Worm (Caenorhabditis elegans) whole organism, mixed stage, embryonic: ENCODE data around the gene K02E11.3.
"Not testable (repeated sequence)": the region's sequence is repeated elsewhere in the genome, so short reads cannot be mapped to it uniquely, and the experiment has no call there.

ENCODE experiments used
- M03D4.4 ChIP-seq: sonication (generic microtip); optimal IDR thresholded peaks from 2 replicates; lab custom pipeline; 2017; ENCODE audit warnings: mild to moderate bottlenecking, missing genetic modification characterization, missing compliant biosample characterization
- bed-3 ChIP-seq: fragments of 200-800 bp; sonication (Bioruptor generic); optimal IDR thresholded peaks from 3 replicates; lab custom pipeline; 2018; ENCODE audit warnings: mild to moderate bottlenecking, missing genetic modification characterization, moderate library complexity, missing compliant biosample characterization
- ceh-39 ChIP-seq: fragments of 150-350 bp; optimal IDR thresholded peaks from 2 replicates; lab custom pipeline; 2014; ENCODE audit warnings: missing biosample characterization, missing genetic modification characterization
- ceh-43 ChIP-seq: fragments of 200-800 bp; sonication (Bioruptor generic); optimal IDR thresholded peaks from 2 replicates; lab custom pipeline; 2018; ENCODE audit warnings: mild to moderate bottlenecking, missing genetic modification characterization, moderate library complexity, missing compliant biosample characterization
- ceh-83 ChIP-seq: fragments of 200-800 bp; sonication (Bioruptor generic); optimal IDR thresholded peaks from 2 replicates; lab custom pipeline; 2018; ENCODE audit warnings: mild to moderate bottlenecking, missing genetic modification characterization, missing compliant biosample characterization
- cnd-1 ChIP-seq: fragments of 200-800 bp; sonication (Bioruptor generic); optimal IDR thresholded peaks from 2 replicates; lab custom pipeline; 2018; ENCODE audit warnings: mild to moderate bottlenecking, missing genetic modification characterization, missing compliant biosample characterization
- drap-1 ChIP-seq: fragments of 200-800 bp; sonication (Bioruptor generic); optimal IDR thresholded peaks from 3 replicates; lab custom pipeline; 2018; ENCODE audit warnings: mild to moderate bottlenecking, missing genetic modification characterization, missing compliant biosample characterization
- elt-1 ChIP-seq: sonication (generic microtip); optimal IDR thresholded peaks from 2 replicates; lab custom pipeline; 2017; ENCODE audit warnings: missing genetic modification characterization, mild to moderate bottlenecking, missing compliant biosample characterization, antibody characterized with exemption, moderate library complexity, borderline replicate concordance; ENCODE audit not compliant: insufficient read depth
- elt-3 ChIP-seq: fragments of 150-350 bp; optimal IDR thresholded peaks from 2 replicates; lab custom pipeline; 2014; ENCODE audit warnings: missing biosample characterization, missing genetic modification characterization
- flh-1 ChIP-seq: fragments of 200-800 bp; sonication (Bioruptor generic); optimal IDR thresholded peaks from 2 replicates; lab custom pipeline; 2018; ENCODE audit warnings: mild to moderate bottlenecking, missing genetic modification characterization, moderate library complexity, missing compliant biosample characterization
- ham-2 ChIP-seq: fragments of 200-800 bp; sonication (Bioruptor generic); optimal IDR thresholded peaks from 2 replicates; lab custom pipeline; 2018; ENCODE audit warnings: mild to moderate bottlenecking, missing genetic modification characterization, missing compliant biosample characterization
- hlh-1 ChIP-seq: fragments of 150-350 bp; optimal IDR thresholded peaks from 2 replicates; lab custom pipeline; 2014; ENCODE audit warnings: missing biosample characterization, missing genetic modification reagents, missing genetic modification characterization
- lin-13 ChIP-seq: fragments of 150-350 bp; optimal IDR thresholded peaks from 2 replicates; lab custom pipeline; 2014; ENCODE audit warnings: missing biosample characterization, missing genetic modification characterization
- lin-32 ChIP-seq: fragments of 200-800 bp; sonication (Bioruptor generic); optimal IDR thresholded peaks from 2 replicates; lab custom pipeline; 2018; ENCODE audit warnings: mild to moderate bottlenecking, missing genetic modification characterization, missing compliant biosample characterization
- lsy-2 ChIP-seq: fragments of 150-350 bp; optimal IDR thresholded peaks from 2 replicates; lab custom pipeline; 2014; ENCODE audit warnings: missing biosample characterization, missing genetic modification characterization
- mab-5 ChIP-seq: fragments of 150-350 bp; optimal IDR thresholded peaks from 2 replicates; lab custom pipeline; 2014; ENCODE audit warnings: missing biosample characterization, missing genetic modification characterization
- mep-1 ChIP-seq: fragments of 150-350 bp; optimal IDR thresholded peaks from 2 replicates; lab custom pipeline; 2017; ENCODE audit warnings: missing biosample characterization, missing genetic modification reagents, missing genetic modification characterization, inconsistent platforms
- nhr-2 ChIP-seq: fragments of 150-350 bp; optimal IDR thresholded peaks from 2 replicates; lab custom pipeline; 2014; ENCODE audit warnings: missing biosample characterization, missing genetic modification characterization
- nhr-237 ChIP-seq: fragments of 150-350 bp; optimal IDR thresholded peaks from 2 replicates; lab custom pipeline; 2014; ENCODE audit warnings: missing biosample characterization, missing genetic modification characterization
- nhr-28 ChIP-seq: fragments of 150-350 bp; optimal IDR thresholded peaks from 2 replicates; lab custom pipeline; 2014; ENCODE audit warnings: missing biosample characterization, missing genetic modification characterization
- pha-4 ChIP-seq: fragments of 150-350 bp; optimal IDR thresholded peaks from 2 replicates; lab custom pipeline; 2018; ENCODE audit warnings: missing biosample characterization, missing genetic modification reagents, missing genetic modification characterization
- sem-2 ChIP-seq: fragments of 200-800 bp; sonication (Bioruptor generic); optimal IDR thresholded peaks from 2 replicates; lab custom pipeline; 2018; ENCODE audit warnings: mild to moderate bottlenecking, missing genetic modification characterization, missing compliant biosample characterization
- snpc-4 ChIP-seq: fragments of 150-350 bp; optimal IDR thresholded peaks from 2 replicates; lab custom pipeline; 2014; ENCODE audit warnings: missing biosample characterization, missing genetic modification characterization
- sptf-1 ChIP-seq: sonication (generic microtip); optimal IDR thresholded peaks from 2 replicates; lab custom pipeline; 2017; ENCODE audit warnings: mild to moderate bottlenecking, missing genetic modification characterization, moderate library complexity, missing compliant biosample characterization
- tbx-8 ChIP-seq: fragments of 200-800 bp; sonication (Bioruptor generic); optimal IDR thresholded peaks from 2 replicates; lab custom pipeline; 2018; ENCODE audit warnings: mild to moderate bottlenecking, missing genetic modification characterization, moderate library complexity, missing compliant biosample characterization
- unc-120 ChIP-seq: sonication (generic microtip); optimal IDR thresholded peaks from 2 replicates; lab custom pipeline; 2017; ENCODE audit warnings: missing genetic modification characterization, missing compliant biosample characterization; ENCODE audit not compliant: poor library complexity, severe bottlenecking

Gene K02E11.3

ce11 chrV:14283241-14283640 lies 36.6 kb upstream of the K02E11.3 start, which contains the start of gene F40G12.10:
Gene F40G12.10, plus strand, starts transcription at chrV:14283541.
- TF ChIP-seq mab-5 (tag; lab: Kevin White, UChicago) (no peak), nhr-2 (tag; lab: Kevin White, UChicago) (no peak), pha-4 (tag; lab: Kevin White, UChicago) (no peak), M03D4.4 (no peak), snpc-4 (no peak), ceh-39 (tag; lab: Kevin White, UChicago) (no peak), elt-3 (tag; lab: Kevin White, UChicago) (no peak), ham-2 (GFP tag; lab: Kevin White, UChicago) (no peak)
- TF ChIP-seq, all 35 proteins: peak for 0

- TF ChIP-seq nhr-28 (tag; lab: Kevin White, UChicago) (no peak), elt-3 (tag; lab: Kevin White, UChicago) (no peak), tbx-8 (GFP tag; lab: Kevin White, UChicago) (no peak)
Observed at ce11 chrV:14282222-14282709, 35.6 kb upstream of the K02E11.3 start, which contains the start of the genes srt-74 and F40G12.9. Gene srt-74, minus strand, starts transcription at chrV:14282322. Gene F40G12.9, plus strand, starts transcription at chrV:14282659.

DNA sequence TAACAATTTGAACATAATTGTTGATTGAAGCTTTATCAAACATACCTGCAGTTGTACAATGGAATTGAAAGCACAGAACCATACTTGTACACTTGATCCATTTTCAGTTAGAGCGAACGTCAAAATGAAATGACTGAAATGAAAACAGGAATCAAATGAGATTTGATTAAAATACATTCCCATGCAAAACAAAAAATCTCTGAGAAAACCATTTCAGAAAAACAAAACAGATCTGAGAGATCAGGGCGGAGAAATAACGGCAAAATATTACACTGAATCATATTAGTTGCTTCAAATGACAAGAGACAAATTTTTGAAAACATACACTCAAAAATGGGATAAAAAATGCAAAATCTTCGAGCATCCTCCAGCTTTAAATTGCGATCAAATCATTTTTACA lies 33.1 kb upstream of the K02E11.3 start, which contains the start of gene srt-33:
Gene srt-33, minus strand, starts transcription at position 101 of the 400 bp plus-strand sequence.
- no peak for TF ChIP-seq M03D4.4
- TF ChIP-seq sptf-1 (tag; lab: Kevin White, UChicago): no peak
- TF ChIP-seq mab-5 (tag; lab: Kevin White, UChicago): no peak
- TF ChIP-seq cnd-1 (tag; lab: Kevin White, UChicago): no peak
- TF ChIP-seq elt-1 (tag; lab: Kevin White, UChicago): no peak
- TF ChIP-seq drap-1 (GFP tag; lab: Kevin White, UChicago): no peak
- no peak for TF ChIP-seq nhr-2 (tag; lab: Kevin White, UChicago)
- no peak for TF ChIP-seq hlh-1 (tag; lab: Kevin White, UChicago)
- no peak for TF ChIP-seq flh-1 (GFP tag; lab: Kevin White, UChicago)
- no peak for TF ChIP-seq elt-3 (tag; lab: Kevin White, UChicago)
- TF ChIP-seq nhr-28 (tag; lab: Kevin White, UChicago): no peak
- no peak for TF ChIP-seq ceh-43 (GFP tag; lab: Kevin White, UChicago)
- TF ChIP-seq pha-4 (tag; lab: Kevin White, UChicago): no peak

- TF ChIP-seq lin-13 (tag; lab: Kevin White, UChicago); bed-3 (GFP tag; lab: Kevin White, UChicago); cnd-1 (tag; lab: Kevin White, UChicago): not testable (repeated sequence)
Observed at ce11 chrV:14274268-14274667, 27.6 kb upstream of the K02E11.3 start, which contains the start of gene F40G12.7. Gene F40G12.7, plus strand, starts transcription at chrV:14274568.

- TF ChIP-seq unc-120 (no peak), flh-1 (GFP tag; lab: Kevin White, UChicago) (no peak), bed-3 (GFP tag; lab: Kevin White, UChicago) (no peak), sem-2 (GFP tag; lab: Kevin White, UChicago) (no peak), ham-2 (GFP tag; lab: Kevin White, UChicago) (no peak)
Observed at ce11 chrV:14273019-14273418, 26.4 kb upstream of the K02E11.3 start, which contains the start of gene F40G12.6. Gene F40G12.6, minus strand, starts transcription at chrV:14273119.

ce11 chrV:14270729-14271128 lies 24.1 kb upstream of the K02E11.3 start, which contains the start of gene F40G12.5:
Gene F40G12.5, minus strand, starts transcription at chrV:14270829.
- TF ChIP-seq lsy-2 (tag; lab: Kevin White, UChicago): no peak
- no peak for TF ChIP-seq ceh-39 (tag; lab: Kevin White, UChicago)
- TF ChIP-seq unc-120: no peak
- no peak for TF ChIP-seq nhr-237 (tag; lab: Kevin White, UChicago)
- TF ChIP-seq mep-1 (tag; lab: Kevin White, UChicago): no peak
- TF ChIP-seq ham-2 (GFP tag; lab: Kevin White, UChicago): no peak
- TF ChIP-seq hlh-1 (tag; lab: Kevin White, UChicago): no peak
- TF ChIP-seq ceh-83 (GFP tag; lab: Kevin White, UChicago): no peak
- TF ChIP-seq drap-1 (GFP tag; lab: Kevin White, UChicago): no peak
- TF ChIP-seq sem-2 (GFP tag; lab: Kevin White, UChicago): no peak
- no peak for TF ChIP-seq lin-32 (GFP tag; lab: Kevin White, UChicago)
- TF ChIP-seq M03D4.4: no peak
- no peak for TF ChIP-seq elt-1 (tag; lab: Kevin White, UChicago)
- TF ChIP-seq flh-1 (GFP tag; lab: Kevin White, UChicago): no peak
- no peak for TF ChIP-seq snpc-4
